Worm (Caenorhabditis elegans) whole organism, mixed stage, embryonic: Measurements from ENCODE around the gene nspg-11.

Experiments
- M03D4.4 ChIP-seq: sonication (generic microtip); optimal IDR thresholded peaks from 2 replicates; lab custom pipeline; 2017; ENCODE audit warnings: mild to moderate bottlenecking, missing genetic modification characterization, missing compliant biosample characterization
- bed-3 ChIP-seq: fragments of 200-800 bp; sonication (Bioruptor generic); optimal IDR thresholded peaks from 3 replicates; lab custom pipeline; 2018; ENCODE audit warnings: mild to moderate bottlenecking, missing genetic modification characterization, moderate library complexity, missing compliant biosample characterization
- blmp-1 ChIP-seq: fragments of 150-350 bp; optimal IDR thresholded peaks from 2 replicates; lab custom pipeline; 2014; ENCODE audit warnings: missing biosample characterization, missing genetic modification characterization
- ceh-39 ChIP-seq: fragments of 150-350 bp; optimal IDR thresholded peaks from 2 replicates; lab custom pipeline; 2014; ENCODE audit warnings: missing biosample characterization, missing genetic modification characterization
- ceh-43 ChIP-seq: fragments of 200-800 bp; sonication (Bioruptor generic); optimal IDR thresholded peaks from 2 replicates; lab custom pipeline; 2018; ENCODE audit warnings: mild to moderate bottlenecking, missing genetic modification characterization, moderate library complexity, missing compliant biosample characterization
- ceh-83 ChIP-seq: fragments of 200-800 bp; sonication (Bioruptor generic); optimal IDR thresholded peaks from 2 replicates; lab custom pipeline; 2018; ENCODE audit warnings: mild to moderate bottlenecking, missing genetic modification characterization, missing compliant biosample characterization
- ces-1 ChIP-seq: fragments of 150-350 bp; optimal IDR thresholded peaks from 2 replicates; lab custom pipeline; 2014; ENCODE audit warnings: missing biosample characterization, missing genetic modification reagents, missing genetic modification characterization
- cnd-1 ChIP-seq: fragments of 200-800 bp; sonication (Bioruptor generic); optimal IDR thresholded peaks from 2 replicates; lab custom pipeline; 2018; ENCODE audit warnings: mild to moderate bottlenecking, missing genetic modification characterization, missing compliant biosample characterization
- drap-1 ChIP-seq: fragments of 200-800 bp; sonication (Bioruptor generic); optimal IDR thresholded peaks from 3 replicates; lab custom pipeline; 2018; ENCODE audit warnings: mild to moderate bottlenecking, missing genetic modification characterization, missing compliant biosample characterization
- elt-1 ChIP-seq: sonication (generic microtip); optimal IDR thresholded peaks from 2 replicates; lab custom pipeline; 2017; ENCODE audit warnings: missing genetic modification characterization, mild to moderate bottlenecking, missing compliant biosample characterization, antibody characterized with exemption, moderate library complexity, borderline replicate concordance; ENCODE audit not compliant: insufficient read depth
- elt-3 ChIP-seq: fragments of 150-350 bp; optimal IDR thresholded peaks from 2 replicates; lab custom pipeline; 2014; ENCODE audit warnings: missing biosample characterization, missing genetic modification characterization
- flh-1 ChIP-seq: fragments of 200-800 bp; sonication (Bioruptor generic); optimal IDR thresholded peaks from 2 replicates; lab custom pipeline; 2018; ENCODE audit warnings: mild to moderate bottlenecking, missing genetic modification characterization, moderate library complexity, missing compliant biosample characterization
- ham-2 ChIP-seq: fragments of 200-800 bp; sonication (Bioruptor generic); optimal IDR thresholded peaks from 2 replicates; lab custom pipeline; 2018; ENCODE audit warnings: mild to moderate bottlenecking, missing genetic modification characterization, missing compliant biosample characterization
- hlh-1 ChIP-seq: fragments of 150-350 bp; optimal IDR thresholded peaks from 2 replicates; lab custom pipeline; 2014; ENCODE audit warnings: missing biosample characterization, missing genetic modification reagents, missing genetic modification characterization
- lsy-2 ChIP-seq: fragments of 150-350 bp; optimal IDR thresholded peaks from 2 replicates; lab custom pipeline; 2014; ENCODE audit warnings: missing biosample characterization, missing genetic modification characterization
- mab-5 ChIP-seq: fragments of 150-350 bp; optimal IDR thresholded peaks from 2 replicates; lab custom pipeline; 2014; ENCODE audit warnings: missing biosample characterization, missing genetic modification characterization
- mep-1 ChIP-seq: fragments of 150-350 bp; optimal IDR thresholded peaks from 2 replicates; lab custom pipeline; 2017; ENCODE audit warnings: missing biosample characterization, missing genetic modification reagents, missing genetic modification characterization, inconsistent platforms
- mls-2 ChIP-seq: sonication (generic microtip); optimal IDR thresholded peaks from 2 replicates; lab custom pipeline; 2016; ENCODE audit warnings: mild to moderate bottlenecking, missing genetic modification characterization, moderate library complexity, missing compliant biosample characterization
- nhr-12 ChIP-seq: fragments of 150-350 bp; optimal IDR thresholded peaks from 2 replicates; lab custom pipeline; 2014; ENCODE audit warnings: missing biosample characterization, missing genetic modification characterization
- nhr-2 ChIP-seq: fragments of 150-350 bp; optimal IDR thresholded peaks from 2 replicates; lab custom pipeline; 2014; ENCODE audit warnings: missing biosample characterization, missing genetic modification characterization
- nhr-237 ChIP-seq: fragments of 150-350 bp; optimal IDR thresholded peaks from 2 replicates; lab custom pipeline; 2014; ENCODE audit warnings: missing biosample characterization, missing genetic modification characterization
- nhr-28 ChIP-seq: fragments of 150-350 bp; optimal IDR thresholded peaks from 2 replicates; lab custom pipeline; 2014; ENCODE audit warnings: missing biosample characterization, missing genetic modification characterization
- nhr-76 ChIP-seq: sonication (generic microtip); optimal IDR thresholded peaks from 2 replicates; lab custom pipeline; 2017; ENCODE audit warnings: missing biosample characterization, missing genetic modification characterization
- pha-4 ChIP-seq: fragments of 150-350 bp; optimal IDR thresholded peaks from 2 replicates; lab custom pipeline; 2018; ENCODE audit warnings: missing biosample characterization, missing genetic modification reagents, missing genetic modification characterization
- sem-2 ChIP-seq: fragments of 200-800 bp; sonication (Bioruptor generic); optimal IDR thresholded peaks from 2 replicates; lab custom pipeline; 2018; ENCODE audit warnings: mild to moderate bottlenecking, missing genetic modification characterization, missing compliant biosample characterization
- sptf-1 ChIP-seq: sonication (generic microtip); optimal IDR thresholded peaks from 2 replicates; lab custom pipeline; 2017; ENCODE audit warnings: mild to moderate bottlenecking, missing genetic modification characterization, moderate library complexity, missing compliant biosample characterization
- tbx-8 ChIP-seq: fragments of 200-800 bp; sonication (Bioruptor generic); optimal IDR thresholded peaks from 2 replicates; lab custom pipeline; 2018; ENCODE audit warnings: mild to moderate bottlenecking, missing genetic modification characterization, moderate library complexity, missing compliant biosample characterization
- unc-120 ChIP-seq: sonication (generic microtip); optimal IDR thresholded peaks from 2 replicates; lab custom pipeline; 2017; ENCODE audit warnings: missing genetic modification characterization, missing compliant biosample characterization; ENCODE audit not compliant: poor library complexity, severe bottlenecking
- unc-39 ChIP-seq: fragments of 150-350 bp; optimal IDR thresholded peaks from 2 replicates; lab custom pipeline; 2014; ENCODE audit warnings: missing biosample characterization, missing genetic modification characterization
- unc-62 ChIP-seq: fragments of 150-350 bp; optimal IDR thresholded peaks from 2 replicates; lab custom pipeline; 2014; ENCODE audit warnings: missing biosample characterization, missing genetic modification reagents, missing genetic modification characterization
- zip-8 ChIP-seq: fragments of 150-350 bp; optimal IDR thresholded peaks from 2 replicates; lab custom pipeline; 2014; ENCODE audit warnings: missing biosample characterization, missing genetic modification characterization
- ztf-11 ChIP-seq: fragments of 150-350 bp; optimal IDR thresholded peaks from 2 replicates; lab custom pipeline; 2014; ENCODE audit warnings: missing biosample characterization, missing genetic modification characterization

nspg-11 gene

ce11 chrIV:9316068-9316681 lies 7.7 kb downstream of the nspg-11 start, which contains the start of the genes F49C12.9 and rpn-7:
TSS of gene F49C12.9 (minus strand) at chrIV:9316215.
TSS of gene rpn-7 (plus strand) at chrIV:9316631.
- peak; percentile 37 for TF ChIP-seq bed-3 (GFP tag; lab: Kevin White, UChicago)
- TF ChIP-seq nhr-76 (tag; lab: Kevin White, UChicago), result peak; percentile 1
- TF ChIP-seq unc-62 (GFP tag; lab: Kevin White, UChicago), result no peak
- TF ChIP-seq drap-1 (GFP tag; lab: Kevin White, UChicago), result peak; percentile 73
- TF ChIP-seq nhr-237, result peak; percentile 16
- TF ChIP-seq lsy-2 (tag; lab: Kevin White, UChicago), result peak; percentile 37
- TF ChIP-seq mep-1 (tag; lab: Kevin White, UChicago), result peak; percentile 82
- peak; percentile 67 for TF ChIP-seq M03D4.4 (tag; lab: Kevin White, UChicago)
- TF ChIP-seq pha-4 (tag; lab: Kevin White, UChicago), result peak; percentile 7
- peak; percentile 36 for TF ChIP-seq sem-2 (GFP tag; lab: Kevin White, UChicago)
- TF ChIP-seq elt-1 (tag; lab: Kevin White, UChicago), result peak; percentile 36
- TF ChIP-seq nhr-28, result no peak
- TF ChIP-seq mls-2, result no peak
- no peak for TF ChIP-seq ceh-83 (GFP tag; lab: Kevin White, UChicago)
- TF ChIP-seq ham-2 (GFP tag; lab: Kevin White, UChicago), result no peak
- peak; percentile 30 for TF ChIP-seq ceh-39
- TF ChIP-seq sptf-1 (tag; lab: Kevin White, UChicago), result peak; percentile 85
- TF ChIP-seq nhr-2 (tag; lab: Kevin White, UChicago), result no peak
- TF ChIP-seq nhr-12 (tag; lab: Kevin White, UChicago), result peak; percentile 35
- TF ChIP-seq ces-1 (GFP tag; lab: Kevin White, UChicago), result peak; percentile 60
- TF ChIP-seq flh-1, result peak; percentile 7
- peak; percentile 67 for TF ChIP-seq hlh-1
- peak; percentile 81 for TF ChIP-seq ceh-43 (GFP tag; lab: Kevin White, UChicago)
- peak; percentile 52 for TF ChIP-seq ztf-11 (tag; lab: Kevin White, UChicago)
- TF ChIP-seq cnd-1 (tag; lab: Kevin White, UChicago), result peak; percentile 62

- peak; percentile 89 for TF ChIP-seq zip-8 (tag; lab: Kevin White, UChicago)
Measured at ce11 chrIV:9312827-9313226, 11.1 kb downstream of the nspg-11 start, which contains the start of gene F49C12.7. TSS of gene F49C12.7 (minus strand) at chrIV:9312927.

ce11 chrIV:9310935-9311566 lies 12.8 kb downstream of the nspg-11 start:
- TF ChIP-seq ces-1 (GFP tag; lab: Kevin White, UChicago) (no peak), hlh-1 (no peak), unc-120 (tag; lab: Kevin White, UChicago) (no peak), nhr-237 (no peak), M03D4.4 (tag; lab: Kevin White, UChicago) (no peak), unc-39 (no peak), flh-1 (no peak), ztf-11 (tag; lab: Kevin White, UChicago) (no peak), ceh-39 (no peak), nhr-28 (no peak), ham-2 (GFP tag; lab: Kevin White, UChicago) (no peak)

- TF ChIP-seq M03D4.4 (tag; lab: Kevin White, UChicago), result no peak
- no peak for TF ChIP-seq zip-8 (tag; lab: Kevin White, UChicago)
- no peak for TF ChIP-seq sptf-1 (tag; lab: Kevin White, UChicago)
- TF ChIP-seq mab-5, result no peak
- no peak for TF ChIP-seq unc-62 (GFP tag; lab: Kevin White, UChicago)
- TF ChIP-seq elt-3 (tag; lab: Kevin White, UChicago), result no peak
- TF ChIP-seq lsy-2 (tag; lab: Kevin White, UChicago), result no peak
- TF ChIP-seq unc-120 (tag; lab: Kevin White, UChicago), result no peak
Measured at ce11 chrIV:9308975-9309374, 14.9 kb downstream of the nspg-11 start, which contains the start of gene F49C12.6. TSS of gene F49C12.6 (minus strand) at chrIV:9309075.

- TF ChIP-seq tbx-8 (GFP tag; lab: Kevin White, UChicago) (no peak), mls-2 (no peak), nhr-237 (no peak), blmp-1 (tag; lab: Kevin White, UChicago) (no peak), unc-39 (no peak)
- TF ChIP-seq, all 35 proteins: peak for 0
Measured at ce11 chrIV:9304617-9305016, 19.3 kb downstream of the nspg-11 start, which contains the start of gene F49C12.5. TSS of gene F49C12.5 (plus strand) at chrIV:9304917.
